Worm (Caenorhabditis elegans) whole organism, L3 larva: ENCODE results near the gene osta-1.

ENCODE experiments used
- R02D3.7 ChIP-seq: fragments of 150-350 bp; optimal IDR thresholded peaks from 2 replicates; lab custom pipeline; 2014; ENCODE audit warnings: missing biosample characterization, missing genetic modification characterization
- ZK546.5 ChIP-seq: sonication (generic microtip); optimal IDR thresholded peaks from 2 replicates; lab custom pipeline; 2017; ENCODE audit warnings: missing biosample characterization, missing genetic modification characterization
- aly-2 ChIP-seq: fragments of 150-350 bp; optimal IDR thresholded peaks from 2 replicates; lab custom pipeline; 2014; ENCODE audit warnings: missing biosample characterization, missing genetic modification characterization
- ceh-16 ChIP-seq: sonication (generic microtip); optimal IDR thresholded peaks from 2 replicates; lab custom pipeline; 2017; ENCODE audit warnings: missing biosample characterization, missing genetic modification characterization
- ceh-28 ChIP-seq: fragments of 150-350 bp; optimal IDR thresholded peaks from 2 replicates; lab custom pipeline; 2014; ENCODE audit warnings: missing biosample characterization, missing genetic modification reagents, missing genetic modification characterization
- daf-12 ChIP-seq: fragments of 150-350 bp; optimal IDR thresholded peaks from 2 replicates; lab custom pipeline; 2014; ENCODE audit warnings: missing biosample characterization, missing genetic modification reagents, missing genetic modification characterization
- egl-5 ChIP-seq: fragments of 150-350 bp; optimal IDR thresholded peaks from 2 replicates; lab custom pipeline; 2017; ENCODE audit warnings: missing biosample characterization, missing genetic modification reagents, missing genetic modification characterization, inconsistent platforms
- elt-1 ChIP-seq: fragments of 150-350 bp; optimal IDR thresholded peaks from 2 replicates; lab custom pipeline; 2014; ENCODE audit warnings: missing biosample characterization, missing genetic modification characterization
- eor-1 ChIP-seq, 2 experiments: fragments of 150-350 bp; optimal IDR thresholded peaks; 2 replicates each; lab custom pipeline; 2014 to 2018; ENCODE audit warnings: missing biosample characterization in 2 of 2, missing genetic modification characterization in 2 of 2
- fkh-2 ChIP-seq: fragments of 150-350 bp; optimal IDR thresholded peaks from 2 replicates; lab custom pipeline; 2014; ENCODE audit warnings: missing biosample characterization, missing genetic modification reagents, missing genetic modification characterization
- fos-1 ChIP-seq: fragments of 150-350 bp; optimal IDR thresholded peaks from 2 replicates; lab custom pipeline; 2014; ENCODE audit warnings: missing biosample characterization, missing genetic modification characterization
- hmg-11 ChIP-seq: sonication (generic microtip); optimal IDR thresholded peaks from 2 replicates; lab custom pipeline; 2016; ENCODE audit warnings: missing genetic modification characterization, missing compliant biosample characterization
- lin-15B ChIP-seq: fragments of 150-350 bp; optimal IDR thresholded peaks from 2 replicates; lab custom pipeline; 2014; ENCODE audit warnings: missing biosample characterization, missing genetic modification characterization
- lin-39 ChIP-seq: fragments of 150-350 bp; optimal IDR thresholded peaks from 2 replicates; lab custom pipeline; 2018; ENCODE audit warnings: missing biosample characterization, missing genetic modification reagents, missing genetic modification characterization
- lsy-12 ChIP-seq: sonication (generic microtip); optimal IDR thresholded peaks from 2 replicates; lab custom pipeline; 2016; ENCODE audit warnings: mild to moderate bottlenecking, missing genetic modification characterization, missing compliant biosample characterization
- mdl-1 ChIP-seq: fragments of 150-350 bp; optimal IDR thresholded peaks from 2 replicates; lab custom pipeline; 2014; ENCODE audit warnings: missing biosample characterization, missing genetic modification characterization
- mml-1 ChIP-seq: fragments of 150-350 bp; sonication (generic microtip); optimal IDR thresholded peaks from 3 replicates; lab custom pipeline; 2014; ENCODE audit warnings: missing biosample characterization, missing genetic modification characterization
- nfya-1 ChIP-seq: sonication (generic microtip); optimal IDR thresholded peaks from 2 replicates; lab custom pipeline; 2017; ENCODE audit warnings: missing genetic modification characterization, mild to moderate bottlenecking, missing compliant biosample characterization, antibody characterized with exemption, moderate library complexity; ENCODE audit not compliant: insufficient read depth
- nhr-11 ChIP-seq: fragments of 150-350 bp; optimal IDR thresholded peaks from 2 replicates; lab custom pipeline; 2014; ENCODE audit warnings: missing biosample characterization, missing genetic modification characterization
- nhr-12 ChIP-seq: fragments of 150-350 bp; optimal IDR thresholded peaks from 2 replicates; lab custom pipeline; 2014; ENCODE audit warnings: missing biosample characterization, missing genetic modification characterization
- nhr-237 ChIP-seq: fragments of 150-350 bp; optimal IDR thresholded peaks from 2 replicates; lab custom pipeline; 2014; ENCODE audit warnings: missing biosample characterization, missing genetic modification characterization
- nhr-25 ChIP-seq: sonication (generic microtip); optimal IDR thresholded peaks from 2 replicates; lab custom pipeline; 2017; ENCODE audit warnings: missing biosample characterization, missing genetic modification characterization
- nhr-43 ChIP-seq: sonication (generic microtip); optimal IDR thresholded peaks from 2 replicates; lab custom pipeline; 2016; ENCODE audit warnings: mild to moderate bottlenecking, missing genetic modification characterization, missing compliant biosample characterization; ENCODE audit not compliant: poor library complexity, severe bottlenecking
- nhr-77 ChIP-seq: fragments of 150-350 bp; optimal IDR thresholded peaks from 2 replicates; lab custom pipeline; 2014; ENCODE audit warnings: missing biosample characterization, missing genetic modification characterization
- pha-4 ChIP-seq: fragments of 150-350 bp; optimal IDR thresholded peaks from 2 replicates; lab custom pipeline; 2014; ENCODE audit warnings: missing biosample characterization, missing genetic modification reagents, missing genetic modification characterization
- pqm-1 ChIP-seq: fragments of 150-350 bp; optimal IDR thresholded peaks from 2 replicates; lab custom pipeline; 2017; ENCODE audit warnings: missing biosample characterization, missing genetic modification characterization, inconsistent platforms
- sea-2 ChIP-seq: fragments of 150-350 bp; sonication (generic microtip); optimal IDR thresholded peaks from 4 replicates; lab custom pipeline; 2014; ENCODE audit warnings: missing biosample characterization, missing genetic modification reagents, missing genetic modification characterization
- skn-1 ChIP-seq: fragments of 150-350 bp; optimal IDR thresholded peaks from 2 replicates; lab custom pipeline; 2014; ENCODE audit warnings: missing biosample characterization, missing genetic modification characterization
- snpc-4 ChIP-seq: fragments of 150-350 bp; optimal IDR thresholded peaks from 2 replicates; lab custom pipeline; 2014; ENCODE audit warnings: missing biosample characterization, missing genetic modification characterization
- unc-39 ChIP-seq: sonication (generic microtip); optimal IDR thresholded peaks from 4 replicates; lab custom pipeline; 2017; ENCODE audit warnings: missing biosample characterization, missing genetic modification characterization
- unc-62 ChIP-seq: fragments of 150-350 bp; sonication (generic microtip); optimal IDR thresholded peaks from 4 replicates; lab custom pipeline; 2014; ENCODE audit warnings: missing biosample characterization, missing genetic modification reagents, missing genetic modification characterization
- zag-1 ChIP-seq: fragments of 150-350 bp; optimal IDR thresholded peaks from 2 replicates; lab custom pipeline; 2014; ENCODE audit warnings: missing biosample characterization, missing genetic modification characterization
- ztf-11 ChIP-seq: fragments of 150-350 bp; optimal IDR thresholded peaks from 2 replicates; lab custom pipeline; 2014; ENCODE audit warnings: missing biosample characterization, missing genetic modification characterization
- ztf-4 ChIP-seq: fragments of 150-350 bp; optimal IDR thresholded peaks from 2 replicates; lab custom pipeline; 2014; ENCODE audit warnings: missing biosample characterization, missing genetic modification characterization

The osta-1 gene

ce11 chrII:6349-6748 is at the start of gene osta-1:
Gene osta-1, plus strand, starts transcription at chrII:6657.
- TF ChIP-seq nhr-11 (tag; lab: Kevin White, UChicago) (peak; percentile 75), elt-1 (tag; lab: Kevin White, UChicago) (no peak)
- TF ChIP-seq, all 47 proteins: peak for 1

ce11 chrII:586-985 is 5.9 kb upstream of the osta-1 start:
- TF ChIP-seq nhr-11 (tag; lab: Kevin White, UChicago) (no peak), eor-1 (tag; optimal IDR thresholded peaks at IDR 0.05; lab: Kevin White, UChicago) (no peak), nfya-1 (tag; lab: Kevin White, UChicago) (no peak), zag-1 (no peak), snpc-4 (no peak), R02D3.7 (no peak), nhr-12 (tag; lab: Kevin White, UChicago) (no peak), ceh-28 (tag; lab: Kevin White, UChicago) (no peak), mdl-1 (no peak), aly-2 (tag; lab: Kevin White, UChicago) (no peak), pqm-1 (tag; lab: Kevin White, UChicago) (no peak), egl-5 (tag; lab: Kevin White, UChicago) (no peak), nhr-25 (tag; lab: Kevin White, UChicago) (no peak)

- peak; percentile 56 for TF ChIP-seq lin-39 (tag; lab: Kevin White, UChicago)
- TF ChIP-seq pha-4 = no peak
- no peak for TF ChIP-seq unc-62 (GFP tag; lab: Kevin White, UChicago)
- no peak for TF ChIP-seq nhr-11 (tag; lab: Kevin White, UChicago)
- TF ChIP-seq aly-2 (tag; lab: Kevin White, UChicago) = no peak
- TF ChIP-seq ztf-11 = no peak
- TF ChIP-seq ceh-28 (tag; lab: Kevin White, UChicago) = peak; percentile 5
- TF ChIP-seq nfya-1 (tag; lab: Kevin White, UChicago) = peak; percentile 59
- no peak for TF ChIP-seq mml-1
- TF ChIP-seq nhr-77 (tag; lab: Kevin White, UChicago) = no peak
- TF ChIP-seq hmg-11 = peak; percentile 9
- TF ChIP-seq egl-5 (tag; lab: Kevin White, UChicago) = peak; percentile 43
Observed at ce11 chrII:1334-1898, 5.0 kb upstream of the osta-1 start, which contains the start of gene 2L52.1. Gene 2L52.1, plus strand, starts transcription at chrII:1848.

ce11 chrII:4793-5192 is 1.7 kb upstream of the osta-1 start:
- TF ChIP-seq hmg-11 (no peak), skn-1 (no peak), ZK546.5 (tag; lab: Kevin White, UChicago) (no peak), unc-39 (tag; lab: Kevin White, UChicago) (no peak), nhr-12 (tag; lab: Kevin White, UChicago) (no peak), pqm-1 (tag; lab: Kevin White, UChicago) (no peak)

ce11 chrII:8212-8611 is 1.8 kb downstream of the osta-1 start:
- TF ChIP-seq lsy-12 (no peak), pha-4 (no peak), skn-1 (no peak), R02D3.7 (no peak), nhr-237 (no peak), ceh-16 (tag; lab: Kevin White, UChicago) (no peak), daf-12 (tag; lab: Kevin White, UChicago) (no peak), elt-1 (tag; lab: Kevin White, UChicago) (no peak), ZK546.5 (tag; lab: Kevin White, UChicago) (no peak), ztf-4 (tag; lab: Kevin White, UChicago) (no peak), nfya-1 (tag; lab: Kevin White, UChicago) (no peak), fkh-2 (tag; lab: Kevin White, UChicago) (no peak), snpc-4 (no peak), fos-1 (tag; lab: Kevin White, UChicago) (no peak), lin-15B (tag; lab: Kevin White, UChicago) (no peak), nhr-43 (tag; lab: Kevin White, UChicago) (no peak), sea-2 (GFP tag; lab: Kevin White, UChicago) (no peak), mdl-1 (no peak), nhr-12 (tag; lab: Kevin White, UChicago) (no peak)
- TF ChIP-seq, all 47 proteins: peak for 0
